Fruit fly (Drosophila melanogaster): ENCODE results near the gene CG13029.

- no peak for TF ChIP-seq CG7045 (GFP tag; optimal IDR thresholded peaks at IDR 0.05)
- TF ChIP-seq CG11617 (GFP tag; optimal IDR thresholded peaks at IDR 0.05), result no peak
- no peak for TF ChIP-seq toe (GFP tag; optimal IDR thresholded peaks at IDR 0.05)
- TF ChIP-seq CG33017 (tag; optimal IDR thresholded peaks at IDR 0.05), result no peak
- TF ChIP-seq CG14711 (tag; optimal IDR thresholded peaks at IDR 0.05), result no peak
- no peak for TF ChIP-seq ovo (GFP tag; optimal IDR thresholded peaks at IDR 0.05)
- no peak for TF ChIP-seq CG7101 (tag; optimal IDR thresholded peaks at IDR 0.05)
Observed at dm6 chr3L:16873127-16873543, 12.7 kb downstream of the CG13029 start.
